Worm (Caenorhabditis elegans) whole organism, midembryonic: Measurements from ENCODE around the gene gly-4.

Experiments
- cog-1 ChIP-seq: sonication (generic microtip); optimal IDR thresholded peaks from 2 replicates; lab custom pipeline; 2016; ENCODE audit warnings: missing genetic modification characterization, missing compliant biosample characterization
- flt-1 ChIP-seq: fragments of 200-800 bp; sonication (Bioruptor generic); IDR thresholded peaks from 2 replicates; pipeline ENCODE4 v1.3.6; 2022; ENCODE audit warnings: missing genetic modification characterization, missing compliant biosample characterization
- ref-1 ChIP-seq: fragments of 200-800 bp; sonication (Bioruptor generic); conservative IDR thresholded peaks from 2 replicates; pipeline ENCODE4 v1.3.6; 2022; ENCODE audit warnings: missing genetic modification reagents, missing genetic modification characterization, missing compliant biosample characterization
- tab-1 ChIP-seq: fragments of 200-800 bp; sonication (Bioruptor generic); IDR thresholded peaks from 2 replicates; pipeline ENCODE4 v1.3.6; 2022; ENCODE audit warnings: missing genetic modification characterization, missing compliant biosample characterization
- ztf-23 ChIP-seq: fragments of 200-800 bp; sonication (Bioruptor generic); IDR thresholded peaks from 2 replicates; pipeline ENCODE4 v1.3.6; 2022; ENCODE audit warnings: missing genetic modification reagents, missing genetic modification characterization, missing compliant biosample characterization

DNA sequence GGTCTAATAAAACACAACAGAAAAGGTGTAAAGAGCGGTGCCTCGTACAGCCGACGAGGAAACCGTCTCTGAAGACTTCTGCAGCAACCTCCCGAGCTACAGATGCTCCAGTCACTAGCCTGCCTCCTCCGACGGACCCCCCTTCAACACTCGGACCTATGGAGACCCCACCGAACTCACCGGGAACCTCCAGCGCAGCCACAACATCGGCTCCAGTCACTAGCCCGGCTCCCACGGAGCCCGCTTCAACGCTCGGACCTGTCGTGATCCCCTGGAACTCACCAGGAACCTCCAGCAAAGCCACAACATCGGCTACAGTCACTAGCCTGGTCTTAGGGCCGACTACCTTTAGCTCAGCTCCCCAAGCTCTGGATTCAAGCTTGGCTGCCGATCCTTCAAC is 34.9 kb downstream of the gly-4 start:
- TF ChIP-seq ref-1 (GFP tag; lab: Robert Waterston, UW) (no peak), flt-1 (GFP tag; lab: Robert Waterston, UW) (no peak), cog-1 (no peak), ztf-23 (no peak), tab-1 (GFP tag; lab: Robert Waterston, UW) (no peak)
